Fruit fly (Drosophila melanogaster) whole organism, embryonic: ENCODE results near the gene N.
A peak's percentile ranks its signal among the peaks of the same experiment; 100 is the strongest.

Experiments
- Ada2b ChIP-seq: fragments of 200-800 bp; sonication (Bioruptor generic); IDR thresholded peaks from 2 replicates; pipeline ENCODE4 v1.3.6; 2022; ENCODE audit warnings: missing biosample characterization, missing genetic modification characterization
- Atf6 ChIP-seq: fragments of 200-800 bp; sonication (Bioruptor generic); IDR thresholded peaks from 2 replicates; pipeline ENCODE4 v1.3.6; 2022; ENCODE audit warnings: missing biosample characterization, missing genetic modification characterization
- CG10431 ChIP-seq: fragments of 200-800 bp; sonication (Bioruptor generic); optimal IDR thresholded peaks from 3 replicates; lab custom pipeline; 2018; ENCODE audit warnings: missing biosample characterization, mild to moderate bottlenecking, missing genetic modification characterization
- CG10543 ChIP-seq: fragments of 200-800 bp; sonication (Bioruptor generic); optimal IDR thresholded peaks from 3 replicates; lab custom pipeline; 2017; ENCODE audit warnings: missing biosample characterization, mild to moderate bottlenecking, missing genetic modification characterization, moderate library complexity
- CG10959 ChIP-seq: fragments of 200-800 bp; sonication (Bioruptor generic); IDR thresholded peaks from 2 replicates; pipeline ENCODE4 v1.3.6; 2022; ENCODE audit warnings: missing biosample characterization, missing genetic modification characterization
- CG10979 ChIP-seq: fragments of 200-800 bp; sonication (Bioruptor generic); optimal IDR thresholded peaks from 2 replicates; lab custom pipeline; 2018; ENCODE audit warnings: missing biosample characterization, mild to moderate bottlenecking, missing genetic modification characterization, moderate library complexity
- CG11085 ChIP-seq: fragments of 200-800 bp; sonication (Bioruptor generic); IDR thresholded peaks from 2 replicates; pipeline ENCODE4 v1.3.6; 2022; ENCODE audit warnings: missing biosample characterization, missing genetic modification characterization
- CG11695 ChIP-seq: fragments of 200-800 bp; sonication (Bioruptor generic); IDR thresholded peaks from 3 replicates; pipeline ENCODE4 v1.3.6; 2022; ENCODE audit warnings: missing biosample characterization, missing genetic modification characterization
- CG12104 ChIP-seq: fragments of 200-800 bp; sonication (Bioruptor generic); optimal IDR thresholded peaks from 3 replicates; lab custom pipeline; 2016; ENCODE audit warnings: missing biosample characterization, missing genetic modification characterization
- CG13424 ChIP-seq: fragments of 200-800 bp; sonication (Bioruptor generic); optimal IDR thresholded peaks from 2 replicates; lab custom pipeline; 2019; ENCODE audit warnings: missing biosample characterization, mild to moderate bottlenecking, missing genetic modification characterization, moderate library complexity
- CG15696 ChIP-seq: fragments of 200-800 bp; sonication (Bioruptor generic); optimal IDR thresholded peaks from 2 replicates; lab custom pipeline; 2019; ENCODE audit warnings: missing biosample characterization, mild to moderate bottlenecking, missing genetic modification characterization, moderate library complexity
- CG1647 ChIP-seq: fragments of 200-800 bp; sonication (Bioruptor generic); optimal IDR thresholded peaks from 3 replicates; lab custom pipeline; 2016; ENCODE audit warnings: missing biosample characterization, missing genetic modification characterization
- CG16779 ChIP-seq: fragments of 200-800 bp; sonication (Bioruptor generic); IDR thresholded peaks from 2 replicates; pipeline ENCODE4 v1.3.6; 2022; ENCODE audit warnings: missing biosample characterization, missing genetic modification characterization
- CG17361 ChIP-seq: fragments of 200-800 bp; sonication (Bioruptor generic); IDR thresholded peaks from 3 replicates; pipeline ENCODE4 v1.3.6; 2022; ENCODE audit warnings: missing biosample characterization, missing genetic modification characterization
- CG17802 ChIP-seq: fragments of 200-800 bp; sonication (Bioruptor generic); optimal IDR thresholded peaks from 2 replicates; lab custom pipeline; 2018; ENCODE audit warnings: missing biosample characterization, mild to moderate bottlenecking, missing genetic modification characterization, moderate library complexity
- CG30431 ChIP-seq: fragments of 200-800 bp; sonication (Bioruptor generic); optimal IDR thresholded peaks from 2 replicates; lab custom pipeline; 2017; ENCODE audit warnings: missing biosample characterization, missing genetic modification characterization
- CG31224 ChIP-seq: fragments of 200-800 bp; sonication (Bioruptor generic); IDR thresholded peaks from 2 replicates; pipeline ENCODE4 v1.3.6; 2022; ENCODE audit warnings: missing biosample characterization, missing genetic modification characterization
- CG33213 ChIP-seq: fragments of 200-800 bp; sonication (Bioruptor generic); optimal IDR thresholded peaks from 3 replicates; lab custom pipeline; 2016; ENCODE audit warnings: missing biosample characterization, missing genetic modification characterization
- CG33557 ChIP-seq: fragments of 200-800 bp; sonication (Bioruptor generic); optimal IDR thresholded peaks from 2 replicates; lab custom pipeline; 2019; ENCODE audit warnings: missing biosample characterization, mild to moderate bottlenecking, missing genetic modification characterization, moderate library complexity
- CG3726 ChIP-seq: fragments of 200-800 bp; sonication (Bioruptor generic); IDR thresholded peaks from 3 replicates; pipeline ENCODE4, ENCODE4 v1.3.6; 2022; ENCODE audit warnings: missing biosample characterization, missing genetic modification characterization
- CG3995 ChIP-seq: fragments of 200-800 bp; sonication (Bioruptor generic); optimal IDR thresholded peaks from 3 replicates; lab custom pipeline; 2016; ENCODE audit warnings: missing biosample characterization, missing genetic modification characterization
- CG4617 ChIP-seq: fragments of 200-800 bp; sonication (Bioruptor generic); optimal IDR thresholded peaks from 3 replicates; lab custom pipeline; 2016; ENCODE audit warnings: missing biosample characterization, missing genetic modification characterization, borderline replicate concordance
- CG6272 ChIP-seq: fragments of 200-800 bp; sonication (Bioruptor generic); IDR thresholded peaks from 2 replicates; pipeline ENCODE4 v1.3.6; 2022; ENCODE audit warnings: missing biosample characterization, missing genetic modification characterization
- CG6765 ChIP-seq: fragments of 200-800 bp; sonication (Bioruptor generic); optimal IDR thresholded peaks from 3 replicates; lab custom pipeline; 2017; ENCODE audit warnings: missing biosample characterization, mild to moderate bottlenecking, missing genetic modification characterization
- CG7357 ChIP-seq: fragments of 200-800 bp; sonication (Bioruptor generic); IDR thresholded peaks from 3 replicates; pipeline ENCODE4 v1.3.6; 2022; ENCODE audit warnings: missing biosample characterization, missing genetic modification characterization
- CG8478 ChIP-seq: fragments of >200 bp; optimal IDR thresholded peaks from 2 replicates; lab custom pipeline; 2018
- CG8765 ChIP-seq: fragments of 200-800 bp; sonication (Bioruptor generic); IDR thresholded peaks from 2 replicates; pipeline ENCODE4 v1.3.6; 2022; ENCODE audit warnings: missing biosample characterization, missing genetic modification characterization
- CTCF ChIP-seq: fragments of 200-800 bp; sonication (Bioruptor generic); optimal IDR thresholded peaks from 2 replicates; lab custom pipeline; 2017; ENCODE audit warnings: missing biosample characterization, mild to moderate bottlenecking, missing genetic modification characterization, moderate library complexity
- Dip3 ChIP-seq: fragments of 200-800 bp; sonication (Bioruptor generic); optimal IDR thresholded peaks from 3 replicates; lab custom pipeline; 2016; ENCODE audit warnings: missing biosample characterization, missing genetic modification characterization
- Elba2 ChIP-seq: fragments of 200-800 bp; sonication (Bioruptor generic); optimal IDR thresholded peaks from 3 replicates; lab custom pipeline; 2016; ENCODE audit warnings: missing biosample characterization, missing genetic modification characterization
- HLH54F ChIP-seq: fragments of 200-800 bp; sonication (Bioruptor generic); optimal IDR thresholded peaks from 3 replicates; lab custom pipeline; 2016; ENCODE audit warnings: missing biosample characterization, missing genetic modification characterization
- Meics ChIP-seq: fragments of 200-800 bp; sonication (Bioruptor generic); optimal IDR thresholded peaks from 2 replicates; lab custom pipeline; 2017; ENCODE audit warnings: missing biosample characterization, mild to moderate bottlenecking, missing genetic modification characterization
- Xrp1 ChIP-seq: fragments of 200-800 bp; sonication (Bioruptor generic); IDR thresholded peaks from 2 replicates; pipeline ENCODE4 v1.3.6; 2022; ENCODE audit warnings: missing biosample characterization, missing genetic modification characterization
- ara ChIP-seq: fragments of 200-800 bp; sonication (Bioruptor generic); IDR thresholded peaks from 2 replicates; pipeline ENCODE4 v1.3.6; 2022; ENCODE audit warnings: missing biosample characterization, missing genetic modification characterization
- az2 ChIP-seq: fragments of 200-800 bp; sonication (Bioruptor generic); optimal IDR thresholded peaks from 3 replicates; lab custom pipeline; 2016; ENCODE audit warnings: missing biosample characterization, missing genetic modification characterization
- bowl ChIP-seq: fragments of 200-800 bp; sonication (Bioruptor generic); IDR thresholded peaks from 2 replicates; pipeline ENCODE4 v1.3.6; 2022; ENCODE audit warnings: missing biosample characterization, missing genetic modification characterization
- dati ChIP-seq: fragments of 200-800 bp; sonication (Bioruptor generic); IDR thresholded peaks from 2 replicates; pipeline ENCODE4 v1.3.6; 2022; ENCODE audit warnings: missing biosample characterization, missing genetic modification characterization
- dimm ChIP-seq: fragments of 200-800 bp; sonication (Bioruptor generic); IDR thresholded peaks from 2 replicates; pipeline ENCODE4 v1.3.6; 2022; ENCODE audit warnings: missing biosample characterization, missing genetic modification characterization
- dmrt99B ChIP-seq: fragments of 200-800 bp; sonication (Bioruptor generic); optimal IDR thresholded peaks from 2 replicates; lab custom pipeline; 2018; ENCODE audit warnings: missing biosample characterization, mild to moderate bottlenecking, missing genetic modification characterization, moderate library complexity
- grn ChIP-seq: fragments of 200-800 bp; sonication (Bioruptor generic); optimal IDR thresholded peaks from 3 replicates; lab custom pipeline; 2017; ENCODE audit warnings: missing biosample characterization, missing genetic modification characterization
- gro ChIP-seq: fragments of 200-800 bp; sonication (Bioruptor generic); optimal IDR thresholded peaks from 2 replicates; lab custom pipeline; 2016; ENCODE audit warnings: missing biosample characterization, missing genetic modification characterization
- her ChIP-seq: fragments of 200-800 bp; sonication (Bioruptor generic); optimal IDR thresholded peaks from 2 replicates; lab custom pipeline; 2016; ENCODE audit warnings: missing biosample characterization, missing genetic modification characterization
- insv ChIP-seq, 2 experiments: fragments of 200-800 bp; sonication (Bioruptor generic); optimal IDR thresholded peaks; 3 replicates each; lab custom pipeline; 2016 to 2018; ENCODE audit warnings: missing biosample characterization in 2 of 2, missing genetic modification characterization in 2 of 2
- klu ChIP-seq: fragments of 200-800 bp; sonication (Bioruptor generic); IDR thresholded peaks from 2 replicates; pipeline ENCODE4 v1.3.6; 2022; ENCODE audit warnings: missing biosample characterization, missing genetic modification characterization
- kni ChIP-seq: fragments of 200-800 bp; sonication (Bioruptor generic); optimal IDR thresholded peaks from 3 replicates; lab custom pipeline; 2017; ENCODE audit warnings: mild to moderate bottlenecking, missing biosample characterization, missing genetic modification reagents, missing genetic modification characterization
- pan ChIP-seq, 4 experiments: fragments of >200 bp in 3 of 4; fragments of 200-800 bp in 1 of 4; sonication (Bioruptor generic) in 1 of 4; optimal IDR thresholded peaks in 3 of 4; IDR thresholded peaks in 1 of 4; 2 replicates each; pipeline versions ENCODE4 v1.3.6 to Lab custom; 2017 to 2022; ENCODE audit warnings: missing biosample characterization in 2 of 4, missing genetic modification characterization in 2 of 4, mixed read lengths in 1 of 4
- phol ChIP-seq: fragments of 200-800 bp; sonication (Bioruptor generic); optimal IDR thresholded peaks from 3 replicates; lab custom pipeline; 2018; ENCODE audit warnings: missing biosample characterization, mild to moderate bottlenecking, missing genetic modification characterization, moderate library complexity
- pros ChIP-seq: fragments of 200-800 bp; sonication (Bioruptor generic); optimal IDR thresholded peaks from 3 replicates; lab custom pipeline; 2019; ENCODE audit warnings: missing biosample characterization, mild to moderate bottlenecking, missing genetic modification characterization, moderate library complexity
- sqz ChIP-seq: fragments of 200-800 bp; sonication (Bioruptor generic); optimal IDR thresholded peaks from 3 replicates; lab custom pipeline; 2018; ENCODE audit warnings: missing biosample characterization, mild to moderate bottlenecking, missing genetic modification characterization
- tna ChIP-seq: fragments of 200-800 bp; sonication (Bioruptor generic); IDR thresholded peaks from 2 replicates; pipeline ENCODE4 v1.3.6; 2022; ENCODE audit warnings: missing biosample characterization, missing genetic modification characterization; ENCODE audit not compliant: partially characterized antibody
- twi ChIP-seq: fragments of 200-800 bp; optimal IDR thresholded peaks from 2 replicates; lab custom pipeline; 2019; ENCODE audit warnings: missing biosample characterization, mild to moderate bottlenecking, missing genetic modification characterization, moderate library complexity
- tx ChIP-seq: fragments of 200-800 bp; sonication (Bioruptor generic); optimal IDR thresholded peaks from 2 replicates; lab custom pipeline; 2016; ENCODE audit warnings: missing biosample characterization, missing genetic modification characterization
- zfh1 ChIP-seq: fragments of 200-800 bp; sonication (Bioruptor generic); IDR thresholded peaks from 3 replicates; pipeline ENCODE4 v1.3.6; 2022; ENCODE audit warnings: missing biosample characterization, missing genetic modification characterization

The N gene

dm6 chrX:3188419-3188818 lies 53.7 kb downstream of the N start (continued):
- TF ChIP-seq CG11695 (GFP tag; lab: Robert Waterston, UW) (peak; percentile 40; the same call in 1 of the 3 replicates), CG15696 (tag; lab: Kevin White, UChicago) (peak; percentile 62), tx (GFP tag; lab: Kevin White, UChicago) (no peak), CG10431 (GFP tag; lab: Kevin White, UChicago) (no peak), pan (optimal IDR thresholded peaks at IDR 0.05; lab: Kevin White, UChicago) (no peak), pan (GFP tag; optimal IDR thresholded peaks at IDR 0.05 in 1 of 2, IDR thresholded peaks at IDR 0.05 in 1 of 2) (peak in 1 of 2 experiments; percentile 40), twi (tag; lab: Kevin White, UChicago) (no peak), grn (GFP tag; lab: Kevin White, UChicago) (peak; percentile 72), CG6765 (GFP tag; lab: Kevin White, UChicago) (peak; percentile 61), Meics (GFP tag; lab: Kevin White, UChicago) (peak; percentile 43), CG31224 (GFP tag; lab: Robert Waterston, UW) (no peak), CG10543 (no peak), phol (no peak), CG3726 (GFP tag; lab: Robert Waterston, UW) (no peak), CG17361 (GFP tag; lab: Robert Waterston, UW) (no peak), CG8765 (GFP tag; lab: Robert Waterston, UW) (no peak), CG13424 (tag; lab: Kevin White, UChicago) (peak; percentile 39), sqz (GFP tag; lab: Kevin White, UChicago) (peak; percentile 51), HLH54F (GFP tag; lab: Kevin White, UChicago) (peak; percentile 1), CG3995 (GFP tag; lab: Kevin White, UChicago) (no peak), CG1647 (GFP tag; lab: Kevin White, UChicago) (no peak), zfh1 (peak; percentile 22; the same call in 1 of the 3 replicates), Ada2b (GFP tag; lab: Robert Waterston, UW) (peak; percentile 25; the same call in 1 of the 2 replicates), gro (GFP tag; lab: Kevin White, UChicago) (peak; percentile 17), dimm (GFP tag; lab: Robert Waterston, UW) (no peak), CTCF (no peak), CG11085 (GFP tag; lab: Robert Waterston, UW) (no peak), CG12104 (GFP tag; lab: Kevin White, UChicago) (peak; percentile 15), dmrt99B (peak; percentile 30), CG7357 (GFP tag; lab: Robert Waterston, UW) (no peak), Elba2 (GFP tag; lab: Kevin White, UChicago) (no peak), her (peak; percentile 29), dati (GFP tag; lab: Robert Waterston, UW) (no peak), CG17802 (no peak), CG4617 (no peak), CG10979 (tag; lab: Kevin White, UChicago) (no peak), CG30431 (GFP tag; lab: Kevin White, UChicago) (no peak), Atf6 (GFP tag; lab: Robert Waterston, UW) (peak; percentile 43), CG33557 (GFP tag; lab: Kevin White, UChicago) (peak; percentile 62), ara (peak; percentile 59; the same call in 1 of the 2 replicates), CG33213 (GFP tag; lab: Kevin White, UChicago) (peak; percentile 8), insv (GFP tag; optimal IDR thresholded peaks at IDR 0.05; lab: Kevin White, UChicago) (no peak), Dip3 (no peak), pros (GFP tag; lab: Kevin White, UChicago) (no peak), az2 (GFP tag; lab: Kevin White, UChicago) (no peak), bowl (no peak), kni (GFP tag; lab: Kevin White, UChicago) (peak; percentile 34), klu (no peak), CG16779 (GFP tag; lab: Robert Waterston, UW) (no peak), tna (no peak), CG6272 (no peak), Xrp1 (peak; percentile 70), CG8478 (lab: Kevin White, UChicago) (no peak), CG10959 (GFP tag; lab: Robert Waterston, UW) (no peak)
